Fruit fly (Drosophila melanogaster): Measurements from ENCODE around the gene CG7272.

CG7272 gene

DNA sequence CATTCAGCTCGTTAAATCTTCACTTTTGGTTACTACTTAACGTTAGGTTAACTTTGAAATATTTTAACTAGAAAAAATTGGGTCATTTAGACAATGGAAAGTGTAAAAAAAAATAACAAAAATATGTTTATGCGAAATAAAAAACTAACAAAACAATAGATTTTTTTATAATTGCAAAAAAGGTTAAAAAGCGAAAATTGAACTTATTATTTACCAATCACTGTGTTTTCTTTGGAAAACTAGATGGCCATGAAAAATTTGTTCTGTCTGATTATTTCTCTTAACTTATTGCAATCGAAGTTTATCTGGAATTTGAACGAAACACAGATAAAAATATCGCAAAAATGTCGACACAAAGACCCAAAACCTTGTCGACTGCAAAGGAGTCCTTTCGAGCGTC lies 2.8 kb upstream of the CG7272 start, which contains the start of gene CG7276:
Gene CG7276, plus strand, starts transcription at position 301 of the 400 bp plus-strand sequence.
- TF ChIP-seq CG10631 (GFP tag; optimal IDR thresholded peaks at IDR 0.05) (no peak), CG16779 (tag; optimal IDR thresholded peaks at IDR 0.05) (no peak), CG6792 (GFP tag; optimal IDR thresholded peaks at IDR 0.05) (no peak)

DNA sequence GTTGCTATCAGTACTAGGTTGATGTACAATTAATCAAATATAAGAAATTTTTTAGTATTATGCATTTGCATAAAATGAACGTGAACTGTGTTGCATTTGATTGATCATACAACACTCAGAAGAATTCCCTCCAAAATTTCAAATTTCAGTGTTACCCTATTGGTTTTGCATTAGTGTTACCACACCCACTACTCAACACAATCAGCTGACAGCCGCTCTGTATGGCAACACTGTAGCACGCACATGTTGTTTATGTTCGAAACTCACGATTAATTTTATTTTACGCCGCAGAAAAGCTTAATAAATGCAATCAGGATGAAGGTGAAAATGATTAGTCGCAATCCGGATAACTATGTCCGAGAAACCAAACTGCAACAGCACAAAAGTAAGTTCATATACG lies 2.0 kb upstream of the CG7272 start, which contains the start of gene CG7275:
Gene CG7275, plus strand, starts transcription at position 215 of the 400 bp plus-strand sequence.
- TF ChIP-seq CG8319 (GFP tag; optimal IDR thresholded peaks at IDR 0.05) = no peak
- no peak for TF ChIP-seq CG3919 (GFP tag; optimal IDR thresholded peaks at IDR 0.05)
- no peak for TF ChIP-seq CG32006 (GFP tag; optimal IDR thresholded peaks at IDR 0.05)
- no peak for TF ChIP-seq fd59A (GFP tag; optimal IDR thresholded peaks at IDR 0.05)
- no peak for TF ChIP-seq CG11762 (GFP tag; optimal IDR thresholded peaks at IDR 0.05; ENCODE audit: insufficient read depth)
- TF ChIP-seq OdsH (GFP tag; optimal IDR thresholded peaks at IDR 0.05) = no peak
- no peak for TF ChIP-seq CG8119 (GFP tag; IDR thresholded peaks at IDR 0.05)
- TF ChIP-seq Sox102F (GFP tag; optimal IDR thresholded peaks at IDR 0.05) = no peak
- no peak for TF ChIP-seq Blimp-1 (GFP tag; optimal IDR thresholded peaks at IDR 0.05)
- no peak for TF ChIP-seq CG6854 (GFP tag; optimal IDR thresholded peaks at IDR 0.05)

DNA sequence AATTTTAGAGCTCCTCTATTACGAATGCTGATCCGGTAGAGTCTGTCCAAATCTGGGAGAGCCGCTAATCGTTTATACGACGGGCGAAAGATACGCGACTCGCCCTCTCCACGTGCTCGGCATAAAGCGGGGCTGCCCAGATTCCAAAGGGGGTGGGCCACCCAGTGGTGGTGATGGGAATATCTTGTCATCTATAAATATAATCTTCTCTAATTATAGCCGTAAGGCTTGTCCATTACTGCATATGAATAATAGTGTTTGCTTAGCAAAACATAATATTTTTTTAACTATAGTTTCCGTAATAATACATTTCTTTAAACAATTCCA lies 871 bp downstream of the CG7272 start:
- TF ChIP-seq CG4318 (GFP tag; optimal IDR thresholded peaks at IDR 0.05) (no peak), eg (GFP tag; IDR thresholded peaks at IDR 0.05) (0 out of 3 replicates have a peak, but pooled peaks have one; percentile 12), Eip78C (GFP tag) (peak; percentile 47)

DNA sequence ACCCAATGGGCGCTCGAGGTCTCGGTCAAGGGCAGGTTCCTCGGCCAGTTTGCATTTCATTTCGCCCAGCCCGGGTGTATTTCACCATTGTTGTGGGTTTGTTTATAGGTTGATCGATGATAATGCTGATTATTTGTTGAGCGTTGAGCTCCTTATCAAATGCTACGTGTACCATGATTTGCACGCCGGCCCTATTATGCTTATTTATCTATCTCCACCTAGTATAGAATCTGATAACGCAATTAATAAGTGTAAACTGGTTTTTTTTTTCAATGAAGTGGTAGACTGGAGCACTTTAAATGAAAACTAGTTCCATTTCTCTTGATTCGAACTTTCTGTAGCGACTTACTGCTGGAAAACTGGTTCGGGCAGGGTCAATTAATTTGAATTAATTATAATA lies 1.5 kb downstream of the CG7272 start:
- TF ChIP-seq vri (GFP tag; optimal IDR thresholded peaks at IDR 0.05) = peak; percentile 1
- no peak for TF ChIP-seq CG31627 (GFP tag; optimal IDR thresholded peaks at IDR 0.05)

DNA sequence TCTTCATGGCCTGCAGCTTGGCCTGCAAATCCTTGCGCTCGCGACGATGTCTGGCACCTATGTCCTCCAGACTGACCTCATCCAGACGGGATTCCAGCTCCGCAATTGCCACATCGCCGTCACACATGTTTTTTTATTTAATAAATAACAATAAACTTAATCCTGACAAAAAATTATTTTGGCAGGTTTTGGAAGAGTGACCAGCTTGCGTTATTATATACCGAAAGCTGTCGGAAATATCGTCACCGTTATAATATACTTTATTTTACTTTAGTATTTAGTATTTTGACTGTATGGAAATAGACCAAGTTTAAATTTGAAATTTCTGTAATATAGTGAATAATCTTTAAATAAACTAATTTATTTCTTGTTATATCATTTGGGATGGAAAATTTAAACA lies 3.9 kb downstream of the CG7272 start, which contains the start of gene CG7857:
Gene CG7857, minus strand, starts transcription at position 208 of the 400 bp plus-strand sequence.
- TF ChIP-seq acj6 (GFP tag; optimal IDR thresholded peaks at IDR 0.05) = no peak
- TF ChIP-seq topi (GFP tag; optimal IDR thresholded peaks at IDR 0.05) = no peak
- no peak for TF ChIP-seq net (GFP tag; optimal IDR thresholded peaks at IDR 0.05)
- TF ChIP-seq CG16779 (tag; optimal IDR thresholded peaks at IDR 0.05) = no peak
- no peak for TF ChIP-seq CG15336 (GFP tag; IDR thresholded peaks at IDR 0.05)
- TF ChIP-seq Sox14 (GFP tag; optimal IDR thresholded peaks at IDR 0.05) = no peak
- TF ChIP-seq Sox102F (GFP tag; optimal IDR thresholded peaks at IDR 0.05) = no peak
- TF ChIP-seq CG6854 (GFP tag; optimal IDR thresholded peaks at IDR 0.05) = no peak
- no peak for TF ChIP-seq Smox (GFP tag; optimal IDR thresholded peaks at IDR 0.05)
- TF ChIP-seq CG8119 (GFP tag; IDR thresholded peaks at IDR 0.05) = no peak
- no peak for TF ChIP-seq CG10669 (GFP tag; optimal IDR thresholded peaks at IDR 0.05)
- no peak for TF ChIP-seq ss (GFP tag; optimal IDR thresholded peaks at IDR 0.05)
- no peak for TF ChIP-seq CG1621 (tag; optimal IDR thresholded peaks at IDR 0.05)

DNA sequence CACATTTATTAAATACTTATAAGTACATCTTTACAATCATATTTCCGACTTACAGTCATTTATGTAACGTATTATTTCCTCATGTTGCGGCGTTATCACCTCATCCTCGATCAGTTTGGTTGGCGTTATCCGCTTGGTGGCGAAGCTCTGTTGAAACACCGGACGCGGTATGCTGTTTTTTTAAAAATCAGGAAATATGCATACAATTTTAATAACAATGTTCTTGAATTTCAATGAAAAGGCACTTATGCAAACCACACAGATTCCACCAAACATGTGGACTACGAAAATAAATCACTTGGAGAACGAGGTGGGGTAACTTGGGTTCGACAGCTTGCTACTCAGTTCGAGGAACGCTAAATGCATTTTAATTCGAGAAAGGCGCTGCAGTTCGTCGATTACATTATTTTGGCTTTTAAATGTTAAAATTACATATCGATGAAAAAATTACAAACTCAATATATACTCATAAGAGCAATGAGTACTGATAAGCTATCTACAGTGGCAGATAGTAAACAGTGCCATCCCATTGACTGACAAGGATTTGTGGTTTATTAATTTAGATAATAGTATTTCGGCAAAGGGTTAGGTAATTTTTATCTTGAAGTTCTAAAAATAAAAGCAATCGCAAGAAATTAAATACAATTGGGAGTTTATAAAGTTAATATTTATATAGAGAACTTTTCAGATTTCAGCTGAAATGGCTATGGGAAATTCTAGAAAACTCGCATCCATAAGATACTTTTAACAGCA lies 5.6 kb downstream of the CG7272 start:
- TF ChIP-seq esn (GFP tag; optimal IDR thresholded peaks at IDR 0.05) (peak; percentile 16), Sox102F (GFP tag; optimal IDR thresholded peaks at IDR 0.05) (peak; percentile 12), svp (GFP tag) (peak; percentile 80), CG10669 (GFP tag; optimal IDR thresholded peaks at IDR 0.05) (peak; percentile 11), ss (GFP tag; optimal IDR thresholded peaks at IDR 0.05) (no peak), CG32006 (GFP tag; optimal IDR thresholded peaks at IDR 0.05) (peak; percentile 5), lz (GFP tag; optimal IDR thresholded peaks at IDR 0.05) (no peak), CG6854 (GFP tag; optimal IDR thresholded peaks at IDR 0.05) (no peak), CG6808 (GFP tag; optimal IDR thresholded peaks at IDR 0.05) (peak; percentile 45), CG31627 (GFP tag; optimal IDR thresholded peaks at IDR 0.05) (peak; percentile 24), Eip78C (GFP tag) (peak; percentile 78)
